Worm (Caenorhabditis elegans) whole organism, young adult: ENCODE measurements around the gene txdc-12.2.
"Not testable (repeated sequence)": the region's sequence is repeated elsewhere in the genome, so short reads cannot be mapped to it uniquely, and the experiment has no call there.

Source experiments
- B0019.2 ChIP-seq: fragments of 200-800 bp; sonication (Bioruptor generic); conservative IDR thresholded peaks from 2 replicates; pipeline ENCODE4 v1.3.6; 2022; ENCODE audit warnings: missing genetic modification reagents, missing genetic modification characterization, missing compliant biosample characterization
- B0035.1 ChIP-seq: sonication (generic microtip); optimal IDR thresholded peaks from 2 replicates; lab custom pipeline; 2016; ENCODE audit warnings: missing genetic modification characterization, mild to moderate bottlenecking, missing compliant biosample characterization, missing genotype, missing genetic modification reagents
- D2030.7 ChIP-seq: fragments of 200-800 bp; sonication (Bioruptor generic); IDR thresholded peaks from 2 replicates; pipeline ENCODE4 v1.3.6; 2022; ENCODE audit warnings: missing genetic modification reagents, missing genetic modification characterization, missing compliant biosample characterization
- F10E7.11 ChIP-seq: sonication (generic microtip); optimal IDR thresholded peaks from 2 replicates; lab custom pipeline; 2017; ENCODE audit warnings: mild to moderate bottlenecking, missing genetic modification characterization, moderate library complexity, missing compliant biosample characterization
- F57C9.4 ChIP-seq: sonication (generic microtip); optimal IDR thresholded peaks from 2 replicates; lab custom pipeline; 2017; ENCODE audit warnings: mild to moderate bottlenecking, missing genetic modification characterization, missing compliant biosample characterization
- K12H6.12 ChIP-seq: fragments of 200-800 bp; sonication (Bioruptor generic); optimal IDR thresholded peaks from 2 replicates; lab custom pipeline; 2018; ENCODE audit warnings: mild to moderate bottlenecking, missing genetic modification characterization, missing compliant biosample characterization
- Y53F4B.3 ChIP-seq: fragments of 200-800 bp; sonication (Bioruptor generic); IDR thresholded peaks from 2 replicates; pipeline ENCODE4 v1.3.6; 2022; ENCODE audit warnings: missing genetic modification reagents, missing genetic modification characterization, missing compliant biosample characterization
- ZK185.1 ChIP-seq: sonication (generic microtip); optimal IDR thresholded peaks from 2 replicates; lab custom pipeline; 2016; ENCODE audit warnings: mild to moderate bottlenecking, missing genetic modification characterization, missing compliant biosample characterization; ENCODE audit not compliant: poor library complexity, severe bottlenecking
- akir-1 ChIP-seq: fragments of 200-800 bp; sonication (Bioruptor generic); optimal IDR thresholded peaks from 2 replicates; lab custom pipeline; 2018; ENCODE audit warnings: mild to moderate bottlenecking, missing genetic modification characterization, moderate library complexity, missing compliant biosample characterization
- aptf-3 ChIP-seq: fragments of 200-800 bp; sonication (Bioruptor generic); IDR thresholded peaks from 2 replicates; pipeline ENCODE4 v1.3.6; 2022; ENCODE audit warnings: missing genetic modification characterization, missing compliant biosample characterization
- cebp-2 ChIP-seq: fragments of 200-800 bp; sonication (Bioruptor generic); IDR thresholded peaks from 2 replicates; pipeline ENCODE4 v1.3.6; 2022; ENCODE audit warnings: missing genetic modification characterization, missing compliant biosample characterization
- ceh-100 ChIP-seq: fragments of 200-800 bp; sonication (Bioruptor generic); IDR thresholded peaks from 2 replicates; pipeline ENCODE4 v1.3.6; 2022; ENCODE audit warnings: missing genetic modification reagents, missing genetic modification characterization, missing compliant biosample characterization
- die-1 ChIP-seq: sonication (generic microtip); optimal IDR thresholded peaks from 2 replicates; lab custom pipeline; 2016; ENCODE audit warnings: missing genotype, mild to moderate bottlenecking, missing genetic modification characterization, missing compliant biosample characterization
- efl-1 ChIP-seq: fragments of 150-350 bp; optimal IDR thresholded peaks from 2 replicates; lab custom pipeline; 2014; ENCODE audit warnings: missing biosample characterization, missing genetic modification reagents, missing genetic modification characterization
- fkh-3 ChIP-seq: sonication (generic microtip); optimal IDR thresholded peaks from 2 replicates; lab custom pipeline; 2016; ENCODE audit warnings: mild to moderate bottlenecking, missing genetic modification characterization, missing compliant biosample characterization
- him-1 ChIP-seq: sonication (generic microtip); optimal IDR thresholded peaks from 2 replicates; lab custom pipeline; 2016; ENCODE audit warnings: missing genotype, missing genetic modification reagents, missing genetic modification characterization, missing compliant biosample characterization
- hmg-1.2 ChIP-seq: fragments of 200-800 bp; sonication (Bioruptor generic); IDR thresholded peaks from 2 replicates; pipeline ENCODE4 v1.3.6; 2022; ENCODE audit warnings: missing genetic modification reagents, missing genetic modification characterization, missing compliant biosample characterization
- lag-1 ChIP-seq: fragments of 200-800 bp; sonication (Bioruptor generic); IDR thresholded peaks from 2 replicates; pipeline ENCODE4 v1.3.6; 2022; ENCODE audit warnings: missing genetic modification reagents, missing genetic modification characterization, missing compliant biosample characterization
- let-526 ChIP-seq: fragments of 200-800 bp; sonication (Bioruptor generic); IDR thresholded peaks from 2 replicates; pipeline ENCODE4 v1.3.6; 2022; ENCODE audit warnings: missing genetic modification reagents, missing genetic modification characterization, missing compliant biosample characterization
- lsy-27 ChIP-seq: sonication (generic microtip); optimal IDR thresholded peaks from 2 replicates; lab custom pipeline; 2017; ENCODE audit warnings: missing genetic modification characterization, mild to moderate bottlenecking, missing compliant biosample characterization, antibody characterized with exemption, missing genotype, borderline replicate concordance; ENCODE audit not compliant: insufficient read depth
- madf-6 ChIP-seq: fragments of 200-800 bp; sonication (Bioruptor generic); IDR thresholded peaks from 2 replicates; pipeline ENCODE4 v1.3.6; 2022; ENCODE audit warnings: missing genetic modification reagents, missing genetic modification characterization, missing compliant biosample characterization
- nhr-120 ChIP-seq: fragments of 200-800 bp; sonication (Bioruptor generic); IDR thresholded peaks from 2 replicates; pipeline ENCODE4 v1.3.6; 2022; ENCODE audit warnings: missing genetic modification characterization, missing compliant biosample characterization
- nhr-80 ChIP-seq: sonication (generic microtip); optimal IDR thresholded peaks from 2 replicates; lab custom pipeline; 2016; ENCODE audit warnings: missing genetic modification characterization, missing compliant biosample characterization
- pha-4 ChIP-seq: fragments of 150-350 bp; sonication (generic microtip); optimal IDR thresholded peaks from 2 replicates; lab custom pipeline; 2014; ENCODE audit warnings: missing biosample characterization, missing genetic modification reagents, missing genetic modification characterization
- sdz-38 ChIP-seq: sonication (generic microtip); optimal IDR thresholded peaks from 2 replicates; lab custom pipeline; 2016; ENCODE audit warnings: missing genotype, missing genetic modification characterization, missing compliant biosample characterization
- snpc-1.1 ChIP-seq: sonication (generic microtip); optimal IDR thresholded peaks from 2 replicates; lab custom pipeline; 2017; ENCODE audit warnings: missing genetic modification characterization, mild to moderate bottlenecking, missing compliant biosample characterization, antibody characterized with exemption, moderate library complexity, missing genotype, missing genetic modification reagents; ENCODE audit not compliant: insufficient read depth
- snpc-1.3 ChIP-seq: sonication (generic microtip); optimal IDR thresholded peaks from 2 replicates; lab custom pipeline; 2017; ENCODE audit warnings: missing genetic modification characterization, mild to moderate bottlenecking, missing compliant biosample characterization, antibody characterized with exemption, moderate library complexity, missing genotype, missing genetic modification reagents; ENCODE audit not compliant: insufficient read depth
- sptf-2 ChIP-seq: fragments of 200-800 bp; sonication (Bioruptor generic); optimal IDR thresholded peaks from 2 replicates; lab custom pipeline; 2018; ENCODE audit warnings: mild to moderate bottlenecking, missing genetic modification characterization, missing compliant biosample characterization
- tlf-1 ChIP-seq: fragments of 200-800 bp; sonication (Bioruptor generic); optimal IDR thresholded peaks from 2 replicates; lab custom pipeline; 2018; ENCODE audit warnings: mild to moderate bottlenecking, missing genetic modification characterization, missing compliant biosample characterization
- unc-130 ChIP-seq: sonication (generic microtip); optimal IDR thresholded peaks from 2 replicates; lab custom pipeline; 2016; ENCODE audit warnings: missing genetic modification reagents, missing genetic modification characterization, missing compliant biosample characterization
- zfh-2 ChIP-seq: fragments of 200-800 bp; sonication (Bioruptor generic); conservative IDR thresholded peaks from 2 replicates; pipeline ENCODE4 v1.3.6; 2022; ENCODE audit warnings: missing genetic modification reagents, missing genetic modification characterization, missing compliant biosample characterization

The txdc-12.2 gene

DNA sequence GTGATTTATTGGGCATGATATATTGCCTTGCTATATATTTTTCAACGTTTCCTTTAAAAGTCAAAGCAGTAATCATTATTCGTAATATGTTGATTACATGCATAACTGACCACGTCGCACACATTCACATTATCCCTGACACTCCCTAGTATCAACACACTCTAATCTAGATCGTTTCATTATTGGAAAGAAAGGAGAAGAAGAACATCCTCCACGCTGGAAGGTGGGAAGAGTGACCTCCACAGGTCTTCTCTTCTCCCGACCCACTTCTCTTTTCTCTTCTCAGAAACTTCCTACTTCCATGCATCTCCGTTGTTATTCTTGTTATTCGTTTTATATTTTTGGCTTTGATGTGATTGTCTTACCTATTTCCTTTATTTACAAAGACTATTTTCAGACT, at the start of gene txdc-12.2:
Gene txdc-12.2 (plus strand): TSS at position 396 of the 400 bp plus-strand sequence.
- TF ChIP-seq Y53F4B.3 (no peak), efl-1 (GFP tag; lab: Kevin White, UChicago) (no peak), B0019.2 (no peak), cebp-2 (GFP tag; lab: Robert Waterston, UW) (no peak), let-526 (GFP tag; lab: Robert Waterston, UW) (no peak), pha-4 (tag; lab: Kevin White, UChicago) (no peak), die-1 (tag; lab: Kevin White, UChicago) (no peak), fkh-3 (tag; lab: Kevin White, UChicago) (no peak), hmg-1.2 (GFP tag; lab: Robert Waterston, UW) (no peak), F10E7.11 (tag; lab: Kevin White, UChicago) (no peak), nhr-120 (GFP tag; lab: Robert Waterston, UW) (no peak), unc-130 (GFP tag; lab: Kevin White, UChicago) (no peak), snpc-1.1 (tag; lab: Kevin White, UChicago) (no peak), zfh-2 (no peak)

DNA sequence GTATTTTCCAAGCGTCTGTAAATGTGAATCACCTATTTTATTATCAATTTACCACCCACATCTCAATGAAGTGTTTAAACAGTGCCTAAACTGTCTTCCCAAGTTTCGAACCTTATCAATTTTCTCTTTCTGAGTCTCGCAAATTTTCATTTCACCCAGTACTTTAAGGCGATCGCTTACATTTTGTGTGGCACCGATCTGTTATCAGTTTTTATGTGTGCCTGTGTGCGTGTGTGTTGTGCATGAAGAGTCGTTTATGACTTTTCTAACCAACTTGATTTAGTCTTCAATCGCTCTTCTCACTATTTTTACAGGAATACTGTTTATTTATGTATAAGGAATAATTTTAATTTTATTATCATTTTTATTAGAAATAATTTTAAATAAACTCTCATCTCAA, 48.8 kb upstream of the txdc-12.2 start:
- peak; percentile 59 for TF ChIP-seq nhr-80 (tag; lab: Kevin White, UChicago)
- TF ChIP-seq, all 124 proteins: peak for 1; not testable (repeated sequence) for 123

- TF ChIP-seq sptf-2 (GFP tag; lab: Kevin White, UChicago); K12H6.12 (tag; lab: Kevin White, UChicago); lag-1 (GFP tag; lab: Robert Waterston, UW): not testable (repeated sequence)
These were observed 47.9 kb upstream of the txdc-12.2 start, which contains the start of gene Y102A11A.2 for ce11 chrX:2026342-2026741. TSS of gene Y102A11A.2 (plus strand) at chrX:2026642.

ce11 chrX:2030871-2031270, 43.4 kb upstream of the txdc-12.2 start:
- TF ChIP-seq akir-1 (GFP tag; lab: Kevin White, UChicago), result no peak
- TF ChIP-seq ZK185.1 (tag; lab: Kevin White, UChicago), result no peak

- TF ChIP-seq lag-1 (GFP tag; lab: Robert Waterston, UW) (no peak), aptf-3 (no peak), D2030.7 (GFP tag; lab: Robert Waterston, UW) (no peak), lsy-27 (tag; lab: Kevin White, UChicago) (no peak), sdz-38 (tag; lab: Kevin White, UChicago) (no peak), him-1 (tag; lab: Kevin White, UChicago) (no peak), fkh-3 (tag; lab: Kevin White, UChicago) (no peak), snpc-1.3 (no peak), madf-6 (GFP tag; lab: Robert Waterston, UW) (no peak), F57C9.4 (no peak), nhr-120 (GFP tag; lab: Robert Waterston, UW) (no peak), B0035.1 (tag; lab: Kevin White, UChicago) (no peak), tlf-1 (GFP tag; lab: Kevin White, UChicago) (no peak), ceh-100 (GFP tag; lab: Robert Waterston, UW) (no peak)
These were observed 42.8 kb upstream of the txdc-12.2 start, which contains the start of gene Y102A11A.5 for ce11 chrX:2031414-2031813. TSS of gene Y102A11A.5 (minus strand) at chrX:2031588.
